Worm (Caenorhabditis elegans) whole organism, early embryonic: Measurements from ENCODE around the gene K10H10.5.

Experiments
- B0310.2 ChIP-seq: sonication (generic microtip); optimal IDR thresholded peaks from 2 replicates; lab custom pipeline; 2016; ENCODE audit warnings: mild to moderate bottlenecking, missing genetic modification characterization, missing compliant biosample characterization
- F13C5.2 ChIP-seq: sonication (generic microtip); optimal IDR thresholded peaks from 2 replicates; lab custom pipeline; 2017; ENCODE audit warnings: mild to moderate bottlenecking, missing genetic modification characterization, inconsistent platforms, missing compliant biosample characterization
- aly-1 ChIP-seq: sonication (generic microtip); optimal IDR thresholded peaks from 2 replicates; lab custom pipeline; 2016; ENCODE audit warnings: missing genetic modification characterization, missing compliant biosample characterization
- ama-1 ChIP-seq: fragments of 150-350 bp; optimal IDR thresholded peaks from 2 replicates; lab custom pipeline; 2014
- ceh-13 ChIP-seq: fragments of 200-800 bp; sonication (Bioruptor generic); optimal IDR thresholded peaks from 2 replicates; lab custom pipeline; 2018; ENCODE audit warnings: mild to moderate bottlenecking, missing genetic modification characterization, missing compliant biosample characterization
- hmg-4 ChIP-seq: fragments of 200-800 bp; sonication (Bioruptor generic); optimal IDR thresholded peaks from 2 replicates; lab custom pipeline; 2018; ENCODE audit warnings: mild to moderate bottlenecking, missing genetic modification characterization, missing compliant biosample characterization
- hnd-1 ChIP-seq: sonication (generic microtip); optimal IDR thresholded peaks from 2 replicates; lab custom pipeline; 2016; ENCODE audit warnings: missing genetic modification characterization, missing compliant biosample characterization
- pes-1 ChIP-seq: fragments of 200-800 bp; sonication (Bioruptor generic); IDR thresholded peaks from 2 replicates; pipeline ENCODE4 v1.3.6; 2022; ENCODE audit warnings: missing genetic modification reagents, missing genetic modification characterization, missing compliant biosample characterization

The K10H10.5 gene

ce11 chrII:14550613-14551012, 49.1 kb downstream of the K10H10.5 start, which contains the start of gene nlp-41:
TSS of gene nlp-41 (plus strand) at chrII:14550913.
- TF ChIP-seq hmg-4 (GFP tag; lab: Kevin White, UChicago), result no peak
- no peak for TF ChIP-seq ama-1
- no peak for TF ChIP-seq B0310.2 (tag; lab: Kevin White, UChicago)
- no peak for TF ChIP-seq F13C5.2 (tag; lab: Kevin White, UChicago)
- TF ChIP-seq aly-1 (tag; lab: Kevin White, UChicago), result no peak
- TF ChIP-seq hnd-1 (tag; lab: Kevin White, UChicago), result no peak
- no peak for TF ChIP-seq pes-1 (GFP tag; lab: Robert Waterston, UW)
- no peak for TF ChIP-seq ceh-13 (GFP tag; lab: Kevin White, UChicago)
